Worm (Caenorhabditis elegans) whole organism, late embryonic: ENCODE data around the gene ZK742.3.

Experiments used
- C08G9.2 ChIP-seq: sonication (generic microtip); optimal IDR thresholded peaks from 2 replicates; lab custom pipeline; 2016; ENCODE audit warnings: mild to moderate bottlenecking, missing genetic modification characterization, moderate library complexity, missing compliant biosample characterization
- ama-1 ChIP-seq: fragments of 150-350 bp; optimal IDR thresholded peaks from 2 replicates; lab custom pipeline; 2014
- elt-2 ChIP-seq: sonication (generic microtip); optimal IDR thresholded peaks from 2 replicates; lab custom pipeline; 2016; ENCODE audit warnings: missing genetic modification reagents, missing genetic modification characterization, missing compliant biosample characterization
- nhr-11 ChIP-seq: fragments of 150-350 bp; optimal IDR thresholded peaks from 2 replicates; lab custom pipeline; 2014; ENCODE audit warnings: missing biosample characterization, missing genetic modification characterization
- pha-2 ChIP-seq: sonication (generic microtip); optimal IDR thresholded peaks from 2 replicates; lab custom pipeline; 2017; ENCODE audit warnings: mild to moderate bottlenecking, missing genetic modification characterization, missing compliant biosample characterization
- pha-4 ChIP-seq: fragments of 150-350 bp; optimal IDR thresholded peaks from 2 replicates; lab custom pipeline; 2018; ENCODE audit warnings: missing biosample characterization, missing genetic modification reagents, missing genetic modification characterization

ce11 chrV:7847170-7847569, 37.5 kb upstream of the ZK742.3 start, which contains the start of gene memo-1:
- no peak for TF ChIP-seq C08G9.2 (tag; lab: Kevin White, UChicago)
- TF ChIP-seq pha-4 (tag; lab: Kevin White, UChicago) = no peak
- TF ChIP-seq elt-2 (tag; lab: Kevin White, UChicago) = no peak
- TF ChIP-seq pha-2 (tag; lab: Kevin White, UChicago) = no peak
- TF ChIP-seq nhr-11 = no peak
- no peak for TF ChIP-seq ama-1 (lab: Kevin White, UChicago)
